Fruit fly (Drosophila melanogaster) whole organism, adult: ENCODE results near the gene CG15742.

Experiments used
- CG11617 ChIP-seq: fragments of 200-800 bp; sonication (Bioruptor generic); optimal IDR thresholded peaks from 2 replicates; lab custom pipeline; 2017; ENCODE audit warnings: mild to moderate bottlenecking, missing biosample characterization, missing genetic modification reagents, missing genetic modification characterization
- CG12768 ChIP-seq: fragments of 200-800 bp; sonication (Bioruptor generic); optimal IDR thresholded peaks from 2 replicates; lab custom pipeline; 2017; ENCODE audit warnings: missing biosample characterization, missing genetic modification characterization, mild to moderate bottlenecking, moderate library complexity, missing genetic modification reagents
- CG14711 ChIP-seq: fragments of 200-800 bp; sonication (Bioruptor generic); optimal IDR thresholded peaks from 2 replicates; lab custom pipeline; 2018; ENCODE audit warnings: missing biosample characterization, mild to moderate bottlenecking, missing genetic modification characterization, moderate library complexity
- CG1620 ChIP-seq: fragments of 200-800 bp; sonication (Bioruptor generic); optimal IDR thresholded peaks from 2 replicates; lab custom pipeline; 2016; ENCODE audit warnings: missing biosample characterization, missing genetic modification characterization
- CG33017 ChIP-seq: fragments of 200-800 bp; sonication (Bioruptor generic); optimal IDR thresholded peaks from 2 replicates; lab custom pipeline; 2018; ENCODE audit warnings: missing biosample characterization, mild to moderate bottlenecking, missing genetic modification characterization, moderate library complexity
- CG5204 ChIP-seq: fragments of 200-800 bp; sonication (Bioruptor generic); optimal IDR thresholded peaks from 2 replicates; lab custom pipeline; 2016; ENCODE audit warnings: missing biosample characterization, missing genetic modification characterization
- CG7045 ChIP-seq: fragments of 200-800 bp; sonication (Bioruptor generic); optimal IDR thresholded peaks from 2 replicates; lab custom pipeline; 2017; ENCODE audit warnings: missing biosample characterization, mild to moderate bottlenecking, missing genetic modification characterization
- CG7101 ChIP-seq: fragments of 200-800 bp; sonication (Bioruptor generic); optimal IDR thresholded peaks from 2 replicates; lab custom pipeline; 2018; ENCODE audit warnings: missing biosample characterization, mild to moderate bottlenecking, missing genetic modification characterization, moderate library complexity
- Clk ChIP-seq: fragments of 200-800 bp; sonication (Bioruptor generic); optimal IDR thresholded peaks from 2 replicates; lab custom pipeline; 2017; ENCODE audit warnings: missing biosample characterization, missing genetic modification characterization
- Crg-1 ChIP-seq: fragments of 200-800 bp; sonication (Bioruptor generic); optimal IDR thresholded peaks from 2 replicates; lab custom pipeline; 2016; ENCODE audit warnings: missing biosample characterization, missing genetic modification characterization
- Hr96 ChIP-seq: fragments of 200-800 bp; sonication (Bioruptor generic); optimal IDR thresholded peaks from 2 replicates; lab custom pipeline; 2016; ENCODE audit warnings: missing biosample characterization, missing genetic modification characterization
- Mnt ChIP-seq: fragments of 200-800 bp; sonication (Bioruptor generic); optimal IDR thresholded peaks from 2 replicates; lab custom pipeline; 2016; ENCODE audit warnings: missing biosample characterization, mild to moderate bottlenecking, missing genetic modification characterization
- bab1 ChIP-seq: fragments of 200-800 bp; sonication (Bioruptor generic); optimal IDR thresholded peaks from 3 replicates; lab custom pipeline; 2019; ENCODE audit warnings: missing biosample characterization, mild to moderate bottlenecking, missing genetic modification characterization, moderate library complexity
- cic ChIP-seq: fragments of 200-800 bp; sonication (Bioruptor generic); optimal IDR thresholded peaks from 2 replicates; lab custom pipeline; 2017; ENCODE audit warnings: missing biosample characterization, mild to moderate bottlenecking, missing genetic modification characterization, moderate library complexity
- cnc ChIP-seq, 2 experiments: fragments of >200 bp; optimal IDR thresholded peaks; 2 replicates each; lab custom pipeline; 2017
- kay ChIP-seq: fragments of 200-800 bp; sonication (Bioruptor generic); peaks from one replicate; lab custom pipeline; 2016; ENCODE audit warnings: missing biosample characterization, missing genetic modification characterization, borderline replicate concordance
- ovo ChIP-seq: fragments of 200-800 bp; sonication (Bioruptor generic); optimal IDR thresholded peaks from 2 replicates; lab custom pipeline; 2016; ENCODE audit warnings: missing biosample characterization, missing genetic modification characterization
- pad ChIP-seq: fragments of 200-800 bp; sonication (Bioruptor generic); optimal IDR thresholded peaks from 3 replicates; lab custom pipeline; 2017; ENCODE audit warnings: missing biosample characterization, missing genetic modification characterization, mild to moderate bottlenecking, moderate library complexity, missing genetic modification reagents
- tj ChIP-seq: fragments of 200-800 bp; sonication (Bioruptor generic); optimal IDR thresholded peaks from 3 replicates; lab custom pipeline; 2017; ENCODE audit warnings: missing biosample characterization, mild to moderate bottlenecking, missing genetic modification characterization, moderate library complexity
- toe ChIP-seq: fragments of 200-800 bp; sonication (Bioruptor generic); optimal IDR thresholded peaks from 2 replicates; lab custom pipeline; 2016; ENCODE audit warnings: missing biosample characterization, missing genetic modification characterization

CG15742 gene

DNA sequence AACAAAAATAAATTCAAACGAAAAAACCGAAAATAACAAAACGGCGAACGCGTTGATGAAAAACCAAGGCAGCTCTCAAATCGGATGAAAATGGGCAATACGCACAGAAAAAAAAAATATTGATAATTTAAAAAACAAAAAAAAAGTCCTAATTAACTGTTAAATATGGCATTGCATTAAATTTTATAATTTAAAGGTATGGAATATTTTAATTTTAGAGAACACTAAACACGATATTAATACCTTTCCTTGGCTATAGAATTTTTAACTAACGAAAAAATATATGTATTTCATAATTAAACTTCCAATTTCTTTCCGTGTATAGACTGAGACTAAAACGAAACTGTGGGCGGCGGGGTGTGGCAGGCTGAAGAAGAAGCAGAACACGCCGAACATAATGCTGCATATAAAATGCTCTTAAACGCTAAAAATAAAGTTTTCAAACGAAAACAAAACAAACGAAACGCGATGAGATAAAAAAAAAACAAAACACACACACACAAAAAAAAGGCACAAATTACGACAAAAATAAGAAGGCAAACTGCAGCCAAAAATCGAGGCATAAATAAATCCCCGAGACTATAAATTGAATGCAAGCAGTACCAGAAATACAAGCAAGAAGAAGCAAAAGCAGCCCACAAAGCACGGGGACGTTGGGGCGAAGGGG is 16.3 kb upstream of the CG15742 start:
- no peak for TF ChIP-seq tj (GFP tag; lab: Kevin White, UChicago)
- no peak for TF ChIP-seq CG5204 (GFP tag; lab: Kevin White, UChicago)
- TF ChIP-seq ovo (GFP tag; lab: Kevin White, UChicago): no peak
- TF ChIP-seq cic (GFP tag; lab: Kevin White, UChicago): no peak
- TF ChIP-seq CG12768: no peak
- TF ChIP-seq CG7045 (GFP tag; lab: Kevin White, UChicago): no peak
- TF ChIP-seq CG7101 (tag; lab: Kevin White, UChicago): peak; percentile 2
- TF ChIP-seq CG14711: peak; percentile 53
- no peak for TF ChIP-seq CG11617 (GFP tag; lab: Kevin White, UChicago)
- no peak for TF ChIP-seq kay

DNA sequence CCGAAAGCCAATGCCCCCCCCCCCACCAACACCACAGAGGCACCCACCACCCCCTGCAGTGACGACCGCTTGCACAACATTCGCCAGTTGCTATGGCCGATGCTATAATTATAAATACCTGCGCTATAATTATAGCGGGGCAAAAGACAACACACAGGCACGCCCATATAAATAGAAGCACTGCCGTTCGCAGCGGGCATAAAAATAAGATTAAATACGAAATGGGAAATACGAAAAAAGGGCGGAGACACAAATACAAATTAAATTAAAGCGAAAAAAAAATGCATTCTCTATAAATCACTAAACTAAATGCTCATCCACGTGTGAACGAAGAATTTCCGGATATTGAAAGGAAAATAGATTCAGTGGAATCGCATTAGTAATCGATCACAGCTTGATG is 15.1 kb upstream of the CG15742 start:
- no peak for TF ChIP-seq ovo (GFP tag; lab: Kevin White, UChicago)
- TF ChIP-seq CG14711: no peak
- no peak for TF ChIP-seq kay
- TF ChIP-seq cnc (optimal IDR thresholded peaks at IDR 0.05; lab: Kevin White, UChicago): no peak
- TF ChIP-seq CG1620 (GFP tag; lab: Kevin White, UChicago): no peak
- no peak for TF ChIP-seq tj (GFP tag; lab: Kevin White, UChicago)
- TF ChIP-seq CG33017 (tag; lab: Kevin White, UChicago): no peak
- TF ChIP-seq pad (GFP tag; lab: Kevin White, UChicago): no peak
- no peak for TF ChIP-seq bab1 (GFP tag; lab: Kevin White, UChicago)
- TF ChIP-seq toe (GFP tag; lab: Kevin White, UChicago): no peak
- TF ChIP-seq CG12768: no peak
- no peak for TF ChIP-seq Hr96 (GFP tag; lab: Kevin White, UChicago)

DNA sequence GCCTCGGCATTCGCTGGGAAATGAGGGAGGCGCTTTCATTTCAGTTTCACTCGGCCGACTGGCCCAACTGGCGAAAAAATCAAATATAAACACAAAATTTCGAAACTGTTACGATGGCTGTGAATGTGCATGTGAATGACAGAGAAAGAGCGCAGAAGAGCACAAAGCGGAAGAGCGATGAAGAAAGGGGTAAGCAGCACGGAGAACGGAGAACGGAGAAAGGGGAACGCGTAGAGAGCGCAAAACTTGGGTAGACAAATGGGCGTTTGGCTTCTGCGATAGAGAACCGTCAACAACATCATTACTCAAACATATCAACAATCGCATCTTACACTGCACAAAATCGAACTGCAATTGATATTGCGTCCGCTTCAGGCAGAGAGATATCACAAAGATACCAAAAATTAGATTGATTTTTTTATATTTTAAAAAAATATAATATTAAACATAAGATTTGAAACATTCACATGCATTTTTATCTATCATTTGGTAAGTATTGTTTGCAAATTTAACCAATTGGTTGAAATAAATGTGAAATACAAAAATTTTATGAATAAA is 14.5 kb upstream of the CG15742 start:
- TF ChIP-seq pad (GFP tag; lab: Kevin White, UChicago): peak; percentile 24
- TF ChIP-seq kay: peak; percentile 32
- TF ChIP-seq Mnt (GFP tag; lab: Kevin White, UChicago): no peak

DNA sequence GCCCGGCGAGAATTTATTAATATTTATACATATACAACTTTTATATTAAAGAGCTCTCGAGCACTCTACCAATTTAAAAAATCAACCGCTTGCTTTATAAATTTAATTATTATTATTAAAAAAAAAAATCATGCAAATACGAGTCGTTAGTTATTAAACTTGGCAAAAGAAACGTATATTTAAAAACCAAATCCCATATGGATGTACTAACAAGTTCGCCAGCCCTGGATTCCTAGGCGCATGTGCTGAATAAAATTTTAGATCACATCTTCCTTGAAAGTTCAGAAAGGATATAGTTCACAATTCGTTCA is 417 bp upstream of the CG15742 start, which contains the start of gene comt:
comt (plus strand) TSS at position 265 of the 311 bp plus-strand sequence.
- TF ChIP-seq CG11617 (GFP tag; lab: Kevin White, UChicago) (peak; percentile 56), CG33017 (tag; lab: Kevin White, UChicago) (peak; percentile 21), cic (GFP tag; lab: Kevin White, UChicago) (no peak), CG1620 (GFP tag; lab: Kevin White, UChicago) (no peak), cnc (optimal IDR thresholded peaks at IDR 0.05; lab: Kevin White, UChicago) (no peak), CG7101 (tag; lab: Kevin White, UChicago) (peak; percentile 64), tj (GFP tag; lab: Kevin White, UChicago) (peak; percentile 13), kay (peak; percentile 12)

DNA sequence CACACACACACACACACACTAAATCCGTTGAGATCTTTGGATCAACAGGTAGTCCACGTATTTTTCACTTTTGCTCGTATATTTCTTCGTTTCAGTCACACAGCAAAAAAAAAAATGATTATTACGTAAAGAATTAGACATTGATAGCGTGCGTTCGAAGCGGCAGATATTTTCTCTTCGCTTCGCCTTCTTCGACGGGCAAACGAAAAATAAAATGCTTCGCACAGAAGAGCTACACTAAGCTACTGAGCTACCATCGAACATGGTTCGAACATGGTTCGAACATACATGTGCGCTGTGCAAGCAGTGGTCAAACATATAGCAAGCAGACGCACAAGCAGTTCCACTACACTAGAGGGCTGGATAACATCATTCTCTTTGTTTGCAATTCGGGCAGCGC is 1.3 kb downstream of the CG15742 start:
- TF ChIP-seq CG7101 (tag; lab: Kevin White, UChicago) (peak; percentile 3), CG11617 (GFP tag; lab: Kevin White, UChicago) (no peak), Mnt (GFP tag; lab: Kevin White, UChicago) (peak; percentile 42), CG14711 (no peak), pad (GFP tag; lab: Kevin White, UChicago) (peak; percentile 16), bab1 (GFP tag; lab: Kevin White, UChicago) (peak; percentile 12), toe (GFP tag; lab: Kevin White, UChicago) (no peak), Crg-1 (GFP tag; lab: Kevin White, UChicago) (no peak), tj (GFP tag; lab: Kevin White, UChicago) (peak; percentile 49), CG12768 (no peak), CG7045 (GFP tag; lab: Kevin White, UChicago) (no peak), kay (no peak), CG33017 (tag; lab: Kevin White, UChicago) (no peak)

- TF ChIP-seq pad (GFP tag; lab: Kevin White, UChicago): peak; percentile 47
- no peak for TF ChIP-seq toe (GFP tag; lab: Kevin White, UChicago)
- TF ChIP-seq CG7101 (tag; lab: Kevin White, UChicago): peak; percentile 79
- peak; percentile 41 for TF ChIP-seq CG7045 (GFP tag; lab: Kevin White, UChicago)
- TF ChIP-seq cnc (optimal IDR thresholded peaks at IDR 0.05; lab: Kevin White, UChicago): no peak
- no peak for TF ChIP-seq Clk (GFP tag; lab: Kevin White, UChicago)
- peak; percentile 75 for TF ChIP-seq CG12768
- no peak for TF ChIP-seq CG5204 (GFP tag; lab: Kevin White, UChicago)
- peak; percentile 70 for TF ChIP-seq CG33017 (tag; lab: Kevin White, UChicago)
- TF ChIP-seq cic (GFP tag; lab: Kevin White, UChicago): peak; percentile 83
- no peak for TF ChIP-seq CG1620 (GFP tag; lab: Kevin White, UChicago)
- TF ChIP-seq tj (GFP tag; lab: Kevin White, UChicago): peak; percentile 90
- no peak for TF ChIP-seq Crg-1 (GFP tag; lab: Kevin White, UChicago)
- no peak for TF ChIP-seq bab1 (GFP tag; lab: Kevin White, UChicago)
- peak; percentile 64 for TF ChIP-seq ovo (GFP tag; lab: Kevin White, UChicago)
- TF ChIP-seq kay: no peak
- no peak for TF ChIP-seq Hr96 (GFP tag; lab: Kevin White, UChicago)
- TF ChIP-seq CG11617 (GFP tag; lab: Kevin White, UChicago): peak; percentile 69
- TF ChIP-seq Mnt (GFP tag; lab: Kevin White, UChicago): peak; percentile 72
- peak; percentile 55 for TF ChIP-seq CG14711
Observed at dm6 chrX:13254442-13254841, 3.9 kb downstream of the CG15742 start.
